Fruit fly (Drosophila melanogaster): ENCODE measurements around the gene Phb1.

DNA sequence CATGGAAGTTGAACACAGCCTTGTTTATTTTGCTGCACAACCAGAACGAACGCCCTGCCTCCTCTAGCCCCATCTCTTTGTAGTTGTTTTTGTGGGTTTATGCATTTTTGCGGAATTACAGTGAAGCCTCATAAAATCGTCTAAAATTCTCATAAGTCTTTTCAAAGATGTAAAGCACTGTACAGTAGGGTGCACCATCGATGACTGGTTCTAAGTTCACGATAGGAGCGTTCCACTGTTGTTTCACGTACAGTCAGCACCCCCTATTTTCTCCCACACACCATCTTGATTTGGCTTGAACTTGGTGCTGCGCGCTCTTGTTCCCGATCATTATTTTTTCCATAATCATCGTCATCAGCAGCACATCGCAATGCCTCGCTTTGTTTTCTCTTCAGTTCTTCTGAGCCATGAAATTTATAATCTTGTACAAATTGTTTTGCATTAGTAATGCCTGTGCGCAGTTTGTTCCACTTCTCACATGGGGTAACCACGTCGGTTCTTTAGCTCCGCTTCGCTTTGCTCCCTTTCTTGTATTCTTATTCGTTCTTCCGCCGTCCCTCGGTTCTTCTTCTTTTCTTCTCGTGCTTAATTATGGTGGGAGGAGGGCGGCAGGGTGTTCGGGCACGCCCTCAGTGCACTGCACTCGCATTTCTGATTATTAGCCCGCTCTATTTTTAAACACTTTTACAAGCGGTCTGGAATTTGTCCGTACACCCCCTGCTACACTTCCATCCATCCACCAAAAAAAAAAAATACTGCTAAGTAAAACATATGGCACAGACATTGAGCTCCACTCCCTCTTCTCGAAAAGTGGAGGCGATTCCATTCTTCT, 39.7 kb upstream of the Phb1 start:
- TF ChIP-seq CG7045 (GFP tag; optimal IDR thresholded peaks at IDR 0.05), result no peak
- no peak for TF ChIP-seq bab1 (GFP tag; optimal IDR thresholded peaks at IDR 0.05)
- no peak for TF ChIP-seq CG33017 (tag; optimal IDR thresholded peaks at IDR 0.05)
- no peak for TF ChIP-seq Crg-1 (GFP tag; optimal IDR thresholded peaks at IDR 0.05)
- no peak for TF ChIP-seq CG7101 (tag; optimal IDR thresholded peaks at IDR 0.05)

All from whole organism, adult.